Fruit fly (Drosophila melanogaster): ENCODE results near the gene by.

by gene

dm6 chr3R:9555334-9555974 is 22.6 kb upstream of the by start, which contains the start of the genes CG9386 and BckdhA (continued):
- TF ChIP-seq CG10669 (GFP tag; optimal IDR thresholded peaks at IDR 0.05) (no peak), CG32006 (GFP tag; optimal IDR thresholded peaks at IDR 0.05) (no peak), fkh (GFP tag; optimal IDR thresholded peaks at IDR 0.05) (no peak)

- TF ChIP-seq topi (GFP tag; optimal IDR thresholded peaks at IDR 0.05) (no peak), lz (GFP tag; optimal IDR thresholded peaks at IDR 0.05) (no peak), Hr38 (GFP tag; optimal IDR thresholded peaks at IDR 0.05) (no peak), Hr39 (GFP tag; optimal IDR thresholded peaks at IDR 0.05) (no peak), Sox14 (GFP tag; optimal IDR thresholded peaks at IDR 0.05) (peak; percentile 6), Ets96B (tag; optimal IDR thresholded peaks at IDR 0.05) (no peak), cyc (GFP tag; optimal IDR thresholded peaks at IDR 0.05) (no peak), vri (GFP tag; optimal IDR thresholded peaks at IDR 0.05) (peak; percentile 42), Eip93F (GFP tag; optimal IDR thresholded peaks at IDR 0.05) (no peak), CG8632 (GFP tag; optimal IDR thresholded peaks at IDR 0.05) (no peak), fkh (GFP tag; optimal IDR thresholded peaks at IDR 0.05) (peak; percentile 67), Sox15 (GFP tag; optimal IDR thresholded peaks at IDR 0.05) (no peak), CG11902 (GFP tag; optimal IDR thresholded peaks at IDR 0.05) (no peak), CG32006 (GFP tag; optimal IDR thresholded peaks at IDR 0.05) (no peak), Smox (GFP tag; optimal IDR thresholded peaks at IDR 0.05) (no peak), CG8319 (GFP tag; optimal IDR thresholded peaks at IDR 0.05) (no peak), Hr4 (GFP tag; optimal IDR thresholded peaks at IDR 0.05) (no peak), OdsH (GFP tag; optimal IDR thresholded peaks at IDR 0.05) (no peak), salr (GFP tag; optimal IDR thresholded peaks at IDR 0.05) (no peak), CG1621 (tag; optimal IDR thresholded peaks at IDR 0.05) (no peak), dsx (GFP tag; optimal IDR thresholded peaks at IDR 0.05; ENCODE audit: poor library complexity, severe bottlenecking) (no peak), CG10631 (GFP tag; optimal IDR thresholded peaks at IDR 0.05) (no peak), pdm3 (GFP tag; optimal IDR thresholded peaks at IDR 0.05) (no peak), CG9139 (GFP tag; optimal IDR thresholded peaks at IDR 0.05) (no peak)
Measured at dm6 chr3R:9551659-9552435, 19.0 kb upstream of the by start, which contains the start of the genes mura and RnpS1. TSS of gene mura (minus strand) at chr3R:9551806. TSS of gene RnpS1 (plus strand) at chr3R:9552034.

- TF ChIP-seq Eip75B (GFP tag; optimal IDR thresholded peaks at IDR 0.05) (peak; percentile 34), Eip78C (GFP tag) (peak; percentile 79), cyc (GFP tag; optimal IDR thresholded peaks at IDR 0.05) (no peak), CG15336 (GFP tag; IDR thresholded peaks at IDR 0.05) (no peak), CG8119 (GFP tag; IDR thresholded peaks at IDR 0.05) (no peak), topi (GFP tag; optimal IDR thresholded peaks at IDR 0.05) (peak; percentile 23), OdsH (GFP tag; optimal IDR thresholded peaks at IDR 0.05) (peak; percentile 23), Hr38 (GFP tag; optimal IDR thresholded peaks at IDR 0.05) (no peak), CG10669 (GFP tag; optimal IDR thresholded peaks at IDR 0.05) (peak; percentile 41), lz (GFP tag; optimal IDR thresholded peaks at IDR 0.05) (peak; percentile 26), CG32006 (GFP tag; optimal IDR thresholded peaks at IDR 0.05) (peak; percentile 42), acj6 (GFP tag; optimal IDR thresholded peaks at IDR 0.05) (peak; percentile 18), CG6163 (GFP tag; IDR thresholded peaks at IDR 0.05) (no peak), CG3032 (tag; optimal IDR thresholded peaks at IDR 0.05) (peak; percentile 20), salr (GFP tag; optimal IDR thresholded peaks at IDR 0.05) (peak; percentile 45 to 49), CG31627 (GFP tag; optimal IDR thresholded peaks at IDR 0.05) (no peak), CG11294 (GFP tag; IDR thresholded peaks at IDR 0.05) (no peak), Eip93F (GFP tag; optimal IDR thresholded peaks at IDR 0.05) (no peak), CG8319 (GFP tag; optimal IDR thresholded peaks at IDR 0.05) (no peak), Ets96B (tag; optimal IDR thresholded peaks at IDR 0.05) (no peak), dsx (GFP tag; optimal IDR thresholded peaks at IDR 0.05; ENCODE audit: poor library complexity, severe bottlenecking) (peak; percentile 51), Ets21C (GFP tag; optimal IDR thresholded peaks at IDR 0.05) (no peak), Smox (GFP tag; optimal IDR thresholded peaks at IDR 0.05) (no peak), vri (GFP tag; optimal IDR thresholded peaks at IDR 0.05) (peak; percentile 87), Sox102F (GFP tag; optimal IDR thresholded peaks at IDR 0.05) (peak; percentile 45), CG1621 (tag; optimal IDR thresholded peaks at IDR 0.05) (peak; percentile 63), fkh (GFP tag; optimal IDR thresholded peaks at IDR 0.05) (peak; percentile 99), pdm3 (GFP tag; optimal IDR thresholded peaks at IDR 0.05) (no peak), Met (GFP tag; optimal IDR thresholded peaks at IDR 0.05) (peak; percentile 36), CG8632 (GFP tag; optimal IDR thresholded peaks at IDR 0.05) (no peak), spab (GFP tag; optimal IDR thresholded peaks at IDR 0.05) (no peak), CG7368 (GFP tag; optimal IDR thresholded peaks at IDR 0.05) (peak; percentile 64), CG6808 (GFP tag; optimal IDR thresholded peaks at IDR 0.05) (peak; percentile 68), CG3919 (GFP tag; optimal IDR thresholded peaks at IDR 0.05) (peak; percentile 74), Hr39 (GFP tag; optimal IDR thresholded peaks at IDR 0.05) (no peak)
Measured at dm6 chr3R:9551013-9551658, 18.3 kb upstream of the by start.
